Worm (Caenorhabditis elegans) whole organism, L4 larva: ENCODE measurements around the gene Y38E10A.34.

Experiments used
- aly-2 ChIP-seq: sonication (generic microtip); optimal IDR thresholded peaks from 2 replicates; lab custom pipeline; 2018; ENCODE audit warnings: missing biosample characterization, missing genetic modification characterization
- fkh-10 ChIP-seq: fragments of 150-350 bp; optimal IDR thresholded peaks from 2 replicates; lab custom pipeline; 2014; ENCODE audit warnings: missing biosample characterization, missing genetic modification reagents, missing genetic modification characterization
- gei-8 ChIP-seq: fragments of 200-800 bp; sonication (Bioruptor generic); optimal IDR thresholded peaks from 2 replicates; lab custom pipeline; 2018; ENCODE audit warnings: mild to moderate bottlenecking, missing genetic modification characterization, missing compliant biosample characterization
- lin-13 ChIP-seq: fragments of 150-350 bp; optimal IDR thresholded peaks from 2 replicates; lab custom pipeline; 2014; ENCODE audit warnings: missing biosample characterization, missing genetic modification reagents, missing genetic modification characterization
- nhr-76 ChIP-seq: fragments of 150-350 bp; optimal IDR thresholded peaks from 2 replicates; lab custom pipeline; 2014; ENCODE audit warnings: missing biosample characterization, missing genetic modification characterization
- rbr-2 ChIP-seq: sonication (generic microtip); optimal IDR thresholded peaks from 2 replicates; lab custom pipeline; 2016; ENCODE audit warnings: missing genotype, missing genetic modification characterization, missing compliant biosample characterization
- zag-1 ChIP-seq: fragments of 150-350 bp; optimal IDR thresholded peaks from 2 replicates; lab custom pipeline; 2014; ENCODE audit warnings: missing biosample characterization, missing genetic modification characterization

DNA sequence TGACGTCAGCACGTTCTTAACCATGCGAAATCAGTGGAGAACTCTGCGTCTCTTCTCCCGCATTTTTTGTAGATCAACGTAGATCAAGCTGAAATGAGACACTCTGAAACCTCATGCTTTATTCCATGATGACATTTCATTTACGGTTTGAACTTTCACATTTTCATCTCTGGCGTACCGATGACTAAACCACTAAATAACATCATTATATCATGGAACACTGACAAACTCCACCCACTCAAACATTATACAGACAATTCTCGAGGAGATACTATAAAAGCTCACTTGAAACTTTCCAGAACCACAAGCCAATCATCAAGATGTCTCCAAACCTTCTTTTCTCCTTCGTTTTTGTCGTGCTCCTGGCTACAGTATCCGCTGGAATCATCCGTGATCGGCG is 4.1 kb upstream of the Y38E10A.34 start, which contains the start of gene nspe-7:
- no peak for TF ChIP-seq nhr-76 (tag; lab: Kevin White, UChicago)
- TF ChIP-seq lin-13, result no peak
- TF ChIP-seq zag-1 (tag; lab: Kevin White, UChicago), result no peak
- TF ChIP-seq gei-8 (GFP tag; lab: Kevin White, UChicago), result no peak
- no peak for TF ChIP-seq fkh-10
- no peak for TF ChIP-seq aly-2 (tag; lab: Kevin White, UChicago)
- no peak for TF ChIP-seq rbr-2 (tag; lab: Kevin White, UChicago)
